Worm (Caenorhabditis elegans): ENCODE results near the gene mdt-30.

mdt-30 gene

ce11 chrIII:8030963-8031362 lies 3.1 kb upstream of the mdt-30 start, which contains the start of gene F44B9.9:
Gene F44B9.9 (minus strand): TSS chrIII:8031063.
- TF ChIP-seq ztf-23 (GFP tag; IDR thresholded peaks at IDR 0.05) (no peak), flt-1 (GFP tag; IDR thresholded peaks at IDR 0.05) (no peak), cog-1 (tag; optimal IDR thresholded peaks at IDR 0.05) (no peak), T22C8.4 (GFP tag; IDR thresholded peaks at IDR 0.05) (no peak), med-1 (GFP tag; optimal IDR thresholded peaks at IDR 0.05; ENCODE audit: insufficient read depth) (no peak), tab-1 (GFP tag; IDR thresholded peaks at IDR 0.05) (no peak), klf-2 (GFP tag; conservative IDR thresholded peaks at IDR 0.05) (no peak)

DNA sequence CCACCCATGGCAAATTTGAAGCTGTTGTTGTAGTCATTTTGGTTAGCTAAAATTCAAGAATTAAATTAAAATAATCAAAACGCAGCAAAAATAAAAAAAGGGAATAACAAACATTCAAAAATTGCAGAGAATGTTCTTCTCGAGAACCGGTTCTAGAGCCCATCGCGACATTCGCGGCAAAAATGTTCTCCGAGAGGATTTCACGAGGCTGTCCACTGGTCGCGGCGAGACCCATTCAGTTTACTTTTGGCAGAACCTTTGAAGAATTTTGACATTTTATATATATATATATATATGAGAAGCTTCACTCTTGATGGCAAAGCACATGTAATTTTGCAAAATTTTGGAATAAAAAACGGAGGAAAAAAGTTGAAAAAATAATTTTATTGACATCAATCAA lies 1.6 kb upstream of the mdt-30 start, which contains the start of gene F44B9.8:
F44B9.8 (minus strand) TSS at position 163 of the 400 bp plus-strand sequence.
- TF ChIP-seq ref-1 (GFP tag; conservative IDR thresholded peaks at IDR 0.05) (no peak), T22C8.4 (GFP tag; IDR thresholded peaks at IDR 0.05) (no peak), klf-2 (GFP tag; conservative IDR thresholded peaks at IDR 0.05) (no peak), ztf-29 (GFP tag; IDR thresholded peaks at IDR 0.05) (no peak), ztf-23 (GFP tag; IDR thresholded peaks at IDR 0.05) (no peak), med-1 (GFP tag; optimal IDR thresholded peaks at IDR 0.05; ENCODE audit: insufficient read depth) (no peak), cog-1 (tag; optimal IDR thresholded peaks at IDR 0.05) (no peak), tab-1 (GFP tag; IDR thresholded peaks at IDR 0.05) (no peak), flt-1 (GFP tag; IDR thresholded peaks at IDR 0.05) (no peak)

DNA sequence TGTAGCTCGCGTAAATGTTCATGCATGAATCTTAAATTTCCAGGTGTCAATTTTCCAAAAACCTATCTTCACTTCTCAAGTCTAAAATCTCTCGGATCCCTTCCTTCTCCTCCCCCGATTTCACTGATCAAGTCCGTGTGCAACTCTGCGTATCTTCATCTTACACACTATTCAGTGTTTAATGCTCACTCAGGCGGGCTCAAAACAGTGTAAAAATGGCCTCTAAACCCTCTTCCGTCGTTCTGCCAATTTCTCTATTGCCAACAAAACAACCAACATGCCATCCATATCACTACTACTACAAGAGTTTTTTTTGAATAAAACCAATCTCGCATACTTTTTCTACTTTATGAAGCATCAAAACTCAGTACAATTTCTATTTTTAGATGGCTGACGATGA lies 5.8 kb downstream of the mdt-30 start, which contains the start of gene F44B9.2:
F44B9.2 (plus strand) TSS at position 387 of the 400 bp plus-strand sequence.
- TF ChIP-seq ztf-29 (GFP tag; IDR thresholded peaks at IDR 0.05) (no peak), tab-1 (GFP tag; IDR thresholded peaks at IDR 0.05) (no peak), cog-1 (tag; optimal IDR thresholded peaks at IDR 0.05) (no peak), T22C8.4 (GFP tag; IDR thresholded peaks at IDR 0.05) (no peak), flt-1 (GFP tag; IDR thresholded peaks at IDR 0.05) (no peak), med-1 (GFP tag; optimal IDR thresholded peaks at IDR 0.05; ENCODE audit: insufficient read depth) (no peak), klf-2 (GFP tag; conservative IDR thresholded peaks at IDR 0.05) (no peak), ref-1 (GFP tag; conservative IDR thresholded peaks at IDR 0.05) (no peak), ztf-23 (GFP tag; IDR thresholded peaks at IDR 0.05) (no peak)

ce11 chrIII:8020823-8021332 lies 7.0 kb downstream of the mdt-30 start, which contains the start of gene lin-36:
Gene lin-36 (minus strand): TSS chrIII:8020873.
- TF ChIP-seq ztf-29 (GFP tag; IDR thresholded peaks at IDR 0.05) = no peak
- no peak for TF ChIP-seq med-1 (GFP tag; optimal IDR thresholded peaks at IDR 0.05; ENCODE audit: insufficient read depth)
- TF ChIP-seq cog-1 (tag; optimal IDR thresholded peaks at IDR 0.05) = peak; percentile 84
- peak; percentile 90 for TF ChIP-seq T22C8.4 (GFP tag; IDR thresholded peaks at IDR 0.05)
- TF ChIP-seq ref-1 (GFP tag; conservative IDR thresholded peaks at IDR 0.05) = no peak
- peak; percentile 53; the same call in 1 of the 2 replicates for TF ChIP-seq ztf-23 (GFP tag; IDR thresholded peaks at IDR 0.05)
- no peak for TF ChIP-seq tab-1 (GFP tag; IDR thresholded peaks at IDR 0.05)
- TF ChIP-seq flt-1 (GFP tag; IDR thresholded peaks at IDR 0.05) = peak; percentile 48; the same call in 1 of the 2 replicates
- TF ChIP-seq klf-2 (GFP tag; conservative IDR thresholded peaks at IDR 0.05) = no peak

- TF ChIP-seq ztf-29 (GFP tag; IDR thresholded peaks at IDR 0.05) (no peak), med-1 (GFP tag; optimal IDR thresholded peaks at IDR 0.05; ENCODE audit: insufficient read depth) (no peak), flt-1 (GFP tag; IDR thresholded peaks at IDR 0.05) (no peak), ref-1 (GFP tag; conservative IDR thresholded peaks at IDR 0.05) (no peak), tab-1 (GFP tag; IDR thresholded peaks at IDR 0.05) (no peak), klf-2 (GFP tag; conservative IDR thresholded peaks at IDR 0.05) (no peak), ztf-23 (GFP tag; IDR thresholded peaks at IDR 0.05) (no peak), T22C8.4 (GFP tag; IDR thresholded peaks at IDR 0.05) (no peak), cog-1 (tag; optimal IDR thresholded peaks at IDR 0.05) (no peak)
These were observed 10.8 kb downstream of the mdt-30 start for ce11 chrIII:8017053-8017452.

ce11 chrIII:8016438-8016837 lies 11.4 kb downstream of the mdt-30 start, which contains the start of gene F44B9.5:
Gene F44B9.5 (minus strand): TSS chrIII:8016538.
- no peak for TF ChIP-seq med-1 (GFP tag; optimal IDR thresholded peaks at IDR 0.05; ENCODE audit: insufficient read depth)
- no peak for TF ChIP-seq T22C8.4 (GFP tag; IDR thresholded peaks at IDR 0.05)
- no peak for TF ChIP-seq ztf-29 (GFP tag; IDR thresholded peaks at IDR 0.05)
- no peak for TF ChIP-seq tab-1 (GFP tag; IDR thresholded peaks at IDR 0.05)
- TF ChIP-seq flt-1 (GFP tag; IDR thresholded peaks at IDR 0.05) = no peak
- TF ChIP-seq ztf-23 (GFP tag; IDR thresholded peaks at IDR 0.05) = no peak
- no peak for TF ChIP-seq ref-1 (GFP tag; conservative IDR thresholded peaks at IDR 0.05)
- no peak for TF ChIP-seq cog-1 (tag; optimal IDR thresholded peaks at IDR 0.05)
- no peak for TF ChIP-seq klf-2 (GFP tag; conservative IDR thresholded peaks at IDR 0.05)

- TF ChIP-seq med-1 (GFP tag; optimal IDR thresholded peaks at IDR 0.05; ENCODE audit: insufficient read depth) (no peak), T22C8.4 (GFP tag; IDR thresholded peaks at IDR 0.05) (no peak), cog-1 (tag; optimal IDR thresholded peaks at IDR 0.05) (no peak), tab-1 (GFP tag; IDR thresholded peaks at IDR 0.05) (no peak), ztf-23 (GFP tag; IDR thresholded peaks at IDR 0.05) (no peak), flt-1 (GFP tag; IDR thresholded peaks at IDR 0.05) (no peak), ztf-29 (GFP tag; IDR thresholded peaks at IDR 0.05) (no peak), klf-2 (GFP tag; conservative IDR thresholded peaks at IDR 0.05) (no peak), ref-1 (GFP tag; conservative IDR thresholded peaks at IDR 0.05) (no peak)
These were observed 14.3 kb downstream of the mdt-30 start for ce11 chrIII:8013582-8013981.

- no peak for TF ChIP-seq ztf-23 (GFP tag; IDR thresholded peaks at IDR 0.05)
- TF ChIP-seq ztf-29 (GFP tag; IDR thresholded peaks at IDR 0.05) = no peak
- TF ChIP-seq med-1 (GFP tag; optimal IDR thresholded peaks at IDR 0.05; ENCODE audit: insufficient read depth) = no peak
- TF ChIP-seq T22C8.4 (GFP tag; IDR thresholded peaks at IDR 0.05) = no peak
- no peak for TF ChIP-seq ref-1 (GFP tag; conservative IDR thresholded peaks at IDR 0.05)
- TF ChIP-seq flt-1 (GFP tag; IDR thresholded peaks at IDR 0.05) = no peak
- TF ChIP-seq cog-1 (tag; optimal IDR thresholded peaks at IDR 0.05) = no peak
- TF ChIP-seq tab-1 (GFP tag; IDR thresholded peaks at IDR 0.05) = no peak
- no peak for TF ChIP-seq klf-2 (GFP tag; conservative IDR thresholded peaks at IDR 0.05)
These were observed 17.5 kb downstream of the mdt-30 start, which contains the start of gene cit-1.2 for ce11 chrIII:8010260-8010822. Gene cit-1.2 (plus strand): TSS chrIII:8010772.

DNA sequence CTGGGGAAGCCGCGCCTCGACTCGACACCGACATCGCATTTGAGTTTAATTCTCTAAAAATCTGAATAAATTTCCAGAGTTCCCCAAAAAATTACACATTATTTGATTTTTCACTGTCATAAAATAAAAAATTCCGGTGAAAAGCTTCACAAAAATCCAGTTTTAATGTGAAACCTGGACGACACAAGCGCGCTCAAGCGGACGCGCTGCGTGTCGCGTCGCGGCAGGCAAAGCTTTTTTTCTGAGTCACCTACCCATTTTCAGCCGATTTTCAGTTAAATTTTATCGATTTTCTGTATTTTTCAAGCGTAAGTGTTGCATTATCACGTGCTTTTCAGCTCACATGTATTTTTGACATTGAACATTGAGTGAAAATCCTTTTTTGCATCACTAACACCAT lies 18.1 kb downstream of the mdt-30 start, which contains the start of gene cit-1.1:
cit-1.1 (minus strand) TSS at position 53 of the 400 bp plus-strand sequence.
- TF ChIP-seq ztf-29 (GFP tag; IDR thresholded peaks at IDR 0.05) = no peak
- TF ChIP-seq flt-1 (GFP tag; IDR thresholded peaks at IDR 0.05) = no peak
- TF ChIP-seq ztf-23 (GFP tag; IDR thresholded peaks at IDR 0.05) = no peak
- TF ChIP-seq T22C8.4 (GFP tag; IDR thresholded peaks at IDR 0.05) = no peak
- no peak for TF ChIP-seq tab-1 (GFP tag; IDR thresholded peaks at IDR 0.05)
- TF ChIP-seq ref-1 (GFP tag; conservative IDR thresholded peaks at IDR 0.05) = no peak
- TF ChIP-seq cog-1 (tag; optimal IDR thresholded peaks at IDR 0.05) = no peak
- no peak for TF ChIP-seq med-1 (GFP tag; optimal IDR thresholded peaks at IDR 0.05; ENCODE audit: insufficient read depth)
- no peak for TF ChIP-seq klf-2 (GFP tag; conservative IDR thresholded peaks at IDR 0.05)

Measured in whole organism, midembryonic.